Fruit fly (Drosophila melanogaster) whole organism, embryonic: Measurements from ENCODE around the gene CG5892.
A peak's percentile ranks its signal among the peaks of the same experiment; 100 is the strongest.

Source experiments
- Adf1 ChIP-seq: fragments of 200-800 bp; sonication (Bioruptor generic); IDR thresholded peaks from 2 replicates; pipeline ENCODE4 v1.3.6; 2022; ENCODE audit warnings: missing biosample characterization, missing genetic modification characterization
- Bdp1 ChIP-seq: fragments of 200-800 bp; sonication (Bioruptor generic); optimal IDR thresholded peaks from 3 replicates; lab custom pipeline; 2016; ENCODE audit warnings: missing biosample characterization, missing genetic modification characterization
- CG10959 ChIP-seq: fragments of 200-800 bp; sonication (Bioruptor generic); IDR thresholded peaks from 2 replicates; pipeline ENCODE4 v1.3.6; 2022; ENCODE audit warnings: missing biosample characterization, missing genetic modification characterization
- CG11085 ChIP-seq: fragments of 200-800 bp; sonication (Bioruptor generic); IDR thresholded peaks from 2 replicates; pipeline ENCODE4 v1.3.6; 2022; ENCODE audit warnings: missing biosample characterization, missing genetic modification characterization
- CG11456 ChIP-seq: fragments of 200-800 bp; sonication (Bioruptor generic); IDR thresholded peaks from 3 replicates; pipeline ENCODE4 v1.3.6; 2022; ENCODE audit warnings: missing biosample characterization, missing genetic modification characterization
- CG12104 ChIP-seq: fragments of 200-800 bp; sonication (Bioruptor generic); optimal IDR thresholded peaks from 3 replicates; lab custom pipeline; 2016; ENCODE audit warnings: missing biosample characterization, missing genetic modification characterization
- CG12236 ChIP-seq: fragments of 200-800 bp; sonication (Bioruptor generic); optimal IDR thresholded peaks from 2 replicates; lab custom pipeline; 2016; ENCODE audit warnings: missing biosample characterization, missing genetic modification characterization
- CG17359 ChIP-seq: fragments of 200-800 bp; sonication (Bioruptor generic); optimal IDR thresholded peaks from 3 replicates; lab custom pipeline; 2018; ENCODE audit warnings: missing biosample characterization, mild to moderate bottlenecking, missing genetic modification characterization, moderate library complexity
- CG17361 ChIP-seq: fragments of 200-800 bp; sonication (Bioruptor generic); IDR thresholded peaks from 3 replicates; pipeline ENCODE4 v1.3.6; 2022; ENCODE audit warnings: missing biosample characterization, missing genetic modification characterization
- CG17568 ChIP-seq: fragments of 200-800 bp; sonication (Bioruptor generic); optimal IDR thresholded peaks from 2 replicates; lab custom pipeline; 2018; ENCODE audit warnings: missing biosample characterization, mild to moderate bottlenecking, missing genetic modification characterization, moderate library complexity
- CG17829 ChIP-seq: fragments of 200-800 bp; optimal IDR thresholded peaks from 2 replicates; lab custom pipeline; 2019; ENCODE audit warnings: missing biosample characterization, mild to moderate bottlenecking, missing genetic modification characterization, moderate library complexity
- CG2202 ChIP-seq: fragments of 200-800 bp; sonication (Bioruptor generic); optimal IDR thresholded peaks from 2 replicates; lab custom pipeline; 2018; ENCODE audit warnings: missing biosample characterization, mild to moderate bottlenecking, missing genetic modification characterization
- CG33557 ChIP-seq: fragments of 200-800 bp; sonication (Bioruptor generic); optimal IDR thresholded peaks from 2 replicates; lab custom pipeline; 2019; ENCODE audit warnings: missing biosample characterization, mild to moderate bottlenecking, missing genetic modification characterization, moderate library complexity
- CG3726 ChIP-seq: fragments of 200-800 bp; sonication (Bioruptor generic); IDR thresholded peaks from 3 replicates; pipeline ENCODE4, ENCODE4 v1.3.6; 2022; ENCODE audit warnings: missing biosample characterization, missing genetic modification characterization
- CG3838 ChIP-seq: fragments of 200-800 bp; sonication (Bioruptor generic); optimal IDR thresholded peaks from 3 replicates; lab custom pipeline; 2016; ENCODE audit warnings: missing biosample characterization, missing genetic modification characterization
- CG4282 ChIP-seq: fragments of 200-800 bp; sonication (Bioruptor generic); optimal IDR thresholded peaks from 2 replicates; lab custom pipeline; 2016; ENCODE audit warnings: missing biosample characterization, missing genetic modification characterization
- CG6654 ChIP-seq: fragments of 200-800 bp; sonication (Bioruptor generic); optimal IDR thresholded peaks from 2 replicates; lab custom pipeline; 2017; ENCODE audit warnings: missing biosample characterization, mild to moderate bottlenecking, missing genetic modification characterization
- CG6683 ChIP-seq: fragments of 200-800 bp; sonication (Bioruptor generic); optimal IDR thresholded peaks from 2 replicates; lab custom pipeline; 2017; ENCODE audit warnings: missing biosample characterization, mild to moderate bottlenecking, missing genetic modification characterization, missing genetic modification reagents
- CG7987 ChIP-seq: fragments of 200-800 bp; sonication (Bioruptor generic); optimal IDR thresholded peaks from 2 replicates; lab custom pipeline; 2018; ENCODE audit warnings: missing biosample characterization, mild to moderate bottlenecking, missing genetic modification characterization, moderate library complexity
- CG8478 ChIP-seq: fragments of >200 bp; optimal IDR thresholded peaks from 2 replicates; lab custom pipeline; 2018
- Dbx ChIP-seq: fragments of 200-800 bp; sonication (Bioruptor generic); IDR thresholded peaks from 3 replicates; pipeline ENCODE4 v1.3.6; 2022; ENCODE audit warnings: missing biosample characterization, missing genetic modification characterization
- Dip2 ChIP-seq: fragments of 200-800 bp; sonication (Bioruptor generic); IDR thresholded peaks from 2 replicates; pipeline ENCODE4 v1.3.6; 2022; ENCODE audit warnings: missing biosample characterization, missing genetic modification characterization
- Gsc ChIP-seq: fragments of 200-800 bp; sonication (Bioruptor generic); IDR thresholded peaks from 2 replicates; pipeline ENCODE4 v1.3.6; 2022; ENCODE audit warnings: missing biosample characterization, missing genetic modification characterization
- Hr3 ChIP-seq: fragments of 200-800 bp; sonication (Bioruptor generic); optimal IDR thresholded peaks from 3 replicates; lab custom pipeline; 2016; ENCODE audit warnings: missing biosample characterization, missing genetic modification characterization
- NC2β ChIP-seq: fragments of 200-800 bp; sonication (Bioruptor generic); optimal IDR thresholded peaks from 2 replicates; lab custom pipeline; 2016; ENCODE audit warnings: missing biosample characterization, missing genetic modification characterization
- Nf-YA ChIP-seq: fragments of 200-800 bp; sonication (Bioruptor generic); IDR thresholded peaks from 2 replicates; pipeline ENCODE4 v1.3.6; 2022; ENCODE audit warnings: missing biosample characterization, missing genetic modification characterization
- Oli ChIP-seq: fragments of 200-800 bp; sonication (Bioruptor generic); optimal IDR thresholded peaks from 2 replicates; lab custom pipeline; 2018; ENCODE audit warnings: missing biosample characterization, mild to moderate bottlenecking, missing genetic modification characterization, moderate library complexity
- Rfx ChIP-seq: fragments of 200-800 bp; sonication (Bioruptor generic); IDR thresholded peaks from 2 replicates; pipeline ENCODE4 v1.3.6; 2022; ENCODE audit warnings: missing biosample characterization, missing genetic modification characterization
- Sox100B ChIP-seq: fragments of 200-800 bp; sonication (Bioruptor generic); optimal IDR thresholded peaks from 3 replicates; lab custom pipeline; 2018; ENCODE audit warnings: missing biosample characterization, mild to moderate bottlenecking, missing genetic modification characterization
- amos ChIP-seq: fragments of 200-800 bp; sonication (Bioruptor generic); IDR thresholded peaks from 2 replicates; pipeline ENCODE4 v1.3.6; 2022; ENCODE audit warnings: missing biosample characterization, missing genetic modification characterization; ENCODE audit not compliant: partially characterized antibody
- aop ChIP-seq: fragments of 200-800 bp; sonication (Bioruptor generic); IDR thresholded peaks from 2 replicates; pipeline ENCODE4 v1.3.6; 2022; ENCODE audit warnings: missing biosample characterization, missing genetic modification characterization
- az2 ChIP-seq: fragments of 200-800 bp; sonication (Bioruptor generic); optimal IDR thresholded peaks from 3 replicates; lab custom pipeline; 2016; ENCODE audit warnings: missing biosample characterization, missing genetic modification characterization
- bbx ChIP-seq: fragments of 200-800 bp; sonication (Bioruptor generic); IDR thresholded peaks from 2 replicates; pipeline ENCODE4 v1.3.6; 2022; ENCODE audit warnings: missing biosample characterization, missing genetic modification characterization; ENCODE audit not compliant: partially characterized antibody
- bcd ChIP-seq: fragments of 200-800 bp; sonication (Bioruptor generic); optimal IDR thresholded peaks from 2 replicates; lab custom pipeline; 2017; ENCODE audit warnings: missing biosample characterization, mild to moderate bottlenecking, missing genetic modification characterization
- corto ChIP-seq: fragments of 200-800 bp; sonication (Bioruptor generic); optimal IDR thresholded peaks from 2 replicates; lab custom pipeline; 2016; ENCODE audit warnings: missing biosample characterization, mild to moderate bottlenecking, missing genetic modification characterization, moderate library complexity
- croc ChIP-seq: fragments of 200-800 bp; sonication (Bioruptor generic); conservative IDR thresholded peaks from 3 replicates; pipeline ENCODE4 v1.3.6; 2022; ENCODE audit warnings: missing biosample characterization, missing genetic modification characterization
- exex ChIP-seq: fragments of 200-800 bp; sonication (Bioruptor generic); optimal IDR thresholded peaks from 4 replicates; lab custom pipeline; 2018; ENCODE audit warnings: missing biosample characterization, mild to moderate bottlenecking, missing genetic modification characterization, moderate library complexity
- fd3F ChIP-seq: fragments of 200-800 bp; sonication (Bioruptor generic); optimal IDR thresholded peaks from 2 replicates; lab custom pipeline; 2018; ENCODE audit warnings: missing biosample characterization, mild to moderate bottlenecking, missing genetic modification characterization, moderate library complexity
- gcm2 ChIP-seq: fragments of 200-800 bp; sonication (Bioruptor generic); optimal IDR thresholded peaks from 2 replicates; lab custom pipeline; 2016; ENCODE audit warnings: missing biosample characterization, missing genetic modification characterization
- gem ChIP-seq: fragments of 200-800 bp; sonication (Bioruptor generic); optimal IDR thresholded peaks from 2 replicates; lab custom pipeline; 2019; ENCODE audit warnings: missing biosample characterization, mild to moderate bottlenecking, missing genetic modification characterization, moderate library complexity
- gt ChIP-seq: fragments of 200-800 bp; sonication (Bioruptor generic); IDR thresholded peaks from 2 replicates; pipeline ENCODE4 v1.3.6; 2022; ENCODE audit warnings: missing biosample characterization, missing genetic modification characterization
- ham ChIP-seq: fragments of 200-800 bp; sonication (Bioruptor generic); IDR thresholded peaks from 2 replicates; pipeline ENCODE4 v1.3.6; 2022; ENCODE audit warnings: missing biosample characterization, missing genetic modification characterization
- jigr1 ChIP-seq: fragments of 200-800 bp; sonication (Bioruptor generic); IDR thresholded peaks from 3 replicates; pipeline ENCODE4 v1.3.6; 2022; ENCODE audit warnings: missing biosample characterization, missing genetic modification characterization
- nerfin-2 ChIP-seq: fragments of 200-800 bp; sonication (Bioruptor generic); IDR thresholded peaks from 2 replicates; pipeline ENCODE4 v1.3.6; 2022; ENCODE audit warnings: missing biosample characterization, missing genetic modification characterization; ENCODE audit not compliant: partially characterized antibody
- nmo ChIP-seq: fragments of 200-800 bp; sonication (Bioruptor generic); optimal IDR thresholded peaks from 2 replicates; lab custom pipeline; 2018; ENCODE audit warnings: missing biosample characterization, mild to moderate bottlenecking, missing genetic modification characterization, moderate library complexity
- pan ChIP-seq, 4 experiments: fragments of >200 bp in 3 of 4; fragments of 200-800 bp in 1 of 4; sonication (Bioruptor generic) in 1 of 4; optimal IDR thresholded peaks in 3 of 4; IDR thresholded peaks in 1 of 4; 2 replicates each; pipeline versions ENCODE4 v1.3.6 to Lab custom; 2017 to 2022; ENCODE audit warnings: missing biosample characterization in 2 of 4, missing genetic modification characterization in 2 of 4, mixed read lengths in 1 of 4
- phol ChIP-seq: fragments of 200-800 bp; sonication (Bioruptor generic); optimal IDR thresholded peaks from 3 replicates; lab custom pipeline; 2018; ENCODE audit warnings: missing biosample characterization, mild to moderate bottlenecking, missing genetic modification characterization, moderate library complexity
- sens-2 ChIP-seq: fragments of 200-800 bp; sonication (Bioruptor generic); IDR thresholded peaks from 2 replicates; pipeline ENCODE4 v1.3.6; 2022; ENCODE audit warnings: missing biosample characterization, missing genetic modification characterization
- ssp ChIP-seq: fragments of 200-800 bp; sonication (Bioruptor generic); IDR thresholded peaks from 2 replicates; pipeline ENCODE4 v1.3.6; 2022; ENCODE audit warnings: missing biosample characterization, missing genetic modification characterization
- tgo ChIP-seq: fragments of 200-800 bp; sonication (Bioruptor generic); IDR thresholded peaks from 3 replicates; pipeline ENCODE4 v1.3.6; 2022; ENCODE audit warnings: missing biosample characterization, missing genetic modification characterization
- trem ChIP-seq: fragments of 200-800 bp; optimal IDR thresholded peaks from 3 replicates; lab custom pipeline; 2019; ENCODE audit warnings: missing biosample characterization, mild to moderate bottlenecking, missing genetic modification characterization, moderate library complexity

CG5892 gene

dm6 chr3R:21218733-21219165 lies 23.7 kb upstream of the CG5892 start, which contains the start of the genes Smyd5 and Oga (continued):
- TF ChIP-seq trem (tag; lab: Kevin White, UChicago) = peak; percentile 32
- TF ChIP-seq nmo (GFP tag; lab: Kevin White, UChicago) = peak; percentile 72
- no peak for TF ChIP-seq ssp (GFP tag; lab: Robert Waterston, UW)
- TF ChIP-seq gcm2 = no peak
- TF ChIP-seq Dbx (GFP tag; lab: Robert Waterston, UW) = 0 out of 3 replicates have a peak, but pooled peaks have one; percentile 7
- no peak for TF ChIP-seq Oli (tag; lab: Kevin White, UChicago)
- TF ChIP-seq Bdp1 (GFP tag; lab: Kevin White, UChicago) = peak; percentile 30
- TF ChIP-seq Dip2 = no peak
- TF ChIP-seq gt = no peak
- TF ChIP-seq ham = no peak
- no peak for TF ChIP-seq CG8478 (lab: Kevin White, UChicago)
- TF ChIP-seq CG17568 (GFP tag; lab: Kevin White, UChicago) = no peak
- no peak for TF ChIP-seq croc
- TF ChIP-seq tgo (GFP tag; lab: Robert Waterston, UW) = no peak
- no peak for TF ChIP-seq jigr1 (GFP tag; lab: Robert Waterston, UW)
- 0 out of 3 replicates have a peak, but pooled peaks have one; percentile 4 for TF ChIP-seq CG11456
- TF ChIP-seq nerfin-2 (GFP tag; lab: Robert Waterston, UW) = peak; percentile 93
- no peak for TF ChIP-seq corto (GFP tag; lab: Kevin White, UChicago)
- peak; percentile 13 for TF ChIP-seq CG12104 (GFP tag; lab: Kevin White, UChicago)
- TF ChIP-seq pan (optimal IDR thresholded peaks at IDR 0.05; lab: Kevin White, UChicago) = no peak
- peak in 1 of 2 experiments; percentile 44 for TF ChIP-seq pan (GFP tag; optimal IDR thresholded peaks at IDR 0.05 in 1 of 2, IDR thresholded peaks at IDR 0.05 in 1 of 2)
- no peak for TF ChIP-seq CG2202 (tag; lab: Kevin White, UChicago)
- TF ChIP-seq CG17361 = peak; percentile 44; the same call in 2 of the 3 replicates
- no peak for TF ChIP-seq Gsc (GFP tag; lab: Robert Waterston, UW)
- TF ChIP-seq sens-2 (GFP tag; lab: Robert Waterston, UW) = no peak
- 0 out of 2 replicates have a peak, but pooled peaks have one; percentile 24 for TF ChIP-seq Rfx (GFP tag; lab: Robert Waterston, UW)
- TF ChIP-seq az2 = peak; percentile 13
- TF ChIP-seq Adf1 (GFP tag; lab: Robert Waterston, UW) = no peak
- TF ChIP-seq CG11085 (GFP tag; lab: Robert Waterston, UW) = no peak
- no peak for TF ChIP-seq CG6683
- TF ChIP-seq CG7987 = peak; percentile 30
- TF ChIP-seq bbx (GFP tag; lab: Robert Waterston, UW) = peak; percentile 96
- no peak for TF ChIP-seq CG10959
- no peak for TF ChIP-seq exex
- no peak for TF ChIP-seq bcd (GFP tag; lab: Kevin White, UChicago)
- TF ChIP-seq fd3F = no peak
- peak; percentile 96 for TF ChIP-seq amos (GFP tag; lab: Robert Waterston, UW)
- TF ChIP-seq NC2β (GFP tag; lab: Kevin White, UChicago) = peak; percentile 33
- no peak for TF ChIP-seq CG6654 (GFP tag; lab: Kevin White, UChicago)
- TF ChIP-seq gem = no peak
- TF ChIP-seq CG3726 (GFP tag; lab: Robert Waterston, UW) = no peak
- TF ChIP-seq CG4282 (GFP tag; lab: Kevin White, UChicago) = no peak
- TF ChIP-seq CG3838 (GFP tag; lab: Kevin White, UChicago) = no peak
- peak; percentile 47 for TF ChIP-seq CG17829 (tag; lab: Kevin White, UChicago)
- no peak for TF ChIP-seq CG17359 (tag; lab: Kevin White, UChicago)
- peak; percentile 41 for TF ChIP-seq phol (tag; lab: Kevin White, UChicago)
- TF ChIP-seq aop = no peak
- TF ChIP-seq CG33557 (GFP tag; lab: Kevin White, UChicago) = peak; percentile 13
- no peak for TF ChIP-seq Sox100B (GFP tag; lab: Kevin White, UChicago)
- TF ChIP-seq CG12236 (GFP tag; lab: Kevin White, UChicago) = peak; percentile 4
- TF ChIP-seq Nf-YA = no peak
- no peak for TF ChIP-seq Hr3 (GFP tag; lab: Kevin White, UChicago)
